Worm (Caenorhabditis elegans) whole organism, late embryonic: ENCODE data around the gene spp-12.

ENCODE experiments used
- K02D7.2 ChIP-seq: sonication (generic microtip); optimal IDR thresholded peaks from 2 replicates; lab custom pipeline; 2017; ENCODE audit warnings: mild to moderate bottlenecking, missing genetic modification characterization, missing compliant biosample characterization
- ama-1 ChIP-seq: fragments of 150-350 bp; optimal IDR thresholded peaks from 2 replicates; lab custom pipeline; 2014
- ceh-14 ChIP-seq: sonication (generic microtip); optimal IDR thresholded peaks from 2 replicates; lab custom pipeline; 2016; ENCODE audit warnings: missing genotype, missing genetic modification characterization, missing compliant biosample characterization
- ceh-19 ChIP-seq: fragments of 200-800 bp; sonication (Bioruptor generic); optimal IDR thresholded peaks from 2 replicates; lab custom pipeline; 2018; ENCODE audit warnings: mild to moderate bottlenecking, missing genetic modification characterization, missing compliant biosample characterization
- ceh-22 ChIP-seq: sonication (generic microtip); optimal IDR thresholded peaks from 2 replicates; lab custom pipeline; 2017; ENCODE audit warnings: missing biosample characterization, missing genetic modification characterization
- ceh-30 ChIP-seq: fragments of 150-350 bp; optimal IDR thresholded peaks from 2 replicates; lab custom pipeline; 2014; ENCODE audit warnings: missing biosample characterization, missing genetic modification characterization
- ceh-31 ChIP-seq: sonication (generic microtip); optimal IDR thresholded peaks from 2 replicates; lab custom pipeline; 2016; ENCODE audit warnings: missing genetic modification characterization, missing compliant biosample characterization
- ceh-34 ChIP-seq: sonication (generic microtip); optimal IDR thresholded peaks from 2 replicates; lab custom pipeline; 2016; ENCODE audit warnings: mild to moderate bottlenecking, missing genetic modification characterization, missing compliant biosample characterization
- ceh-45 ChIP-seq: fragments of 200-800 bp; sonication (Bioruptor generic); IDR thresholded peaks from 2 replicates; pipeline ENCODE4 v1.3.6; 2022; ENCODE audit warnings: missing genetic modification reagents, missing genetic modification characterization, missing compliant biosample characterization
- ceh-9 ChIP-seq: sonication (generic microtip); optimal IDR thresholded peaks from 2 replicates; lab custom pipeline; 2016; ENCODE audit warnings: mild to moderate bottlenecking, missing genetic modification characterization, inconsistent platforms, missing compliant biosample characterization
- che-1 ChIP-seq: sonication (generic microtip); optimal IDR thresholded peaks from 2 replicates; lab custom pipeline; 2016; ENCODE audit warnings: mild to moderate bottlenecking, missing genetic modification characterization, missing compliant biosample characterization
- dmd-4 ChIP-seq: sonication (generic microtip); optimal IDR thresholded peaks from 2 replicates; lab custom pipeline; 2016; ENCODE audit warnings: borderline replicate concordance, missing genetic modification characterization, missing compliant biosample characterization
- dve-1 ChIP-seq: sonication (generic microtip); optimal IDR thresholded peaks from 2 replicates; lab custom pipeline; 2017; ENCODE audit warnings: antibody characterized with exemption, mild to moderate bottlenecking, missing genetic modification characterization, missing compliant biosample characterization
- ets-4 ChIP-seq: sonication (generic microtip); optimal IDR thresholded peaks from 2 replicates; lab custom pipeline; 2016; ENCODE audit warnings: missing genetic modification characterization, missing compliant biosample characterization
- fkh-6 ChIP-seq: sonication (generic microtip); optimal IDR thresholded peaks from 2 replicates; lab custom pipeline; 2016; ENCODE audit warnings: missing genetic modification characterization, missing compliant biosample characterization
- hlh-13 ChIP-seq: fragments of 200-800 bp; sonication (Bioruptor generic); optimal IDR thresholded peaks from 2 replicates; lab custom pipeline; 2018; ENCODE audit warnings: mild to moderate bottlenecking, missing genetic modification characterization, missing compliant biosample characterization
- hlh-30 ChIP-seq: sonication (generic microtip); optimal IDR thresholded peaks from 2 replicates; lab custom pipeline; 2017; ENCODE audit warnings: antibody characterized with exemption, missing genetic modification characterization, missing compliant biosample characterization; ENCODE audit not compliant: insufficient read depth
- lim-6 ChIP-seq: sonication (generic microtip); optimal IDR thresholded peaks from 2 replicates; lab custom pipeline; 2016; ENCODE audit warnings: missing genetic modification characterization, missing compliant biosample characterization
- madf-2 ChIP-seq: sonication (generic microtip); optimal IDR thresholded peaks from 2 replicates; lab custom pipeline; 2017; ENCODE audit warnings: missing genetic modification characterization, missing compliant biosample characterization
- mec-3 ChIP-seq: sonication (generic microtip); optimal IDR thresholded peaks from 2 replicates; lab custom pipeline; 2016; ENCODE audit warnings: borderline replicate concordance, missing genetic modification characterization, missing compliant biosample characterization
- nfya-1 ChIP-seq: sonication (generic microtip); optimal IDR thresholded peaks from 2 replicates; lab custom pipeline; 2017; ENCODE audit warnings: missing genetic modification characterization, mild to moderate bottlenecking, missing compliant biosample characterization, antibody characterized with exemption, moderate library complexity
- nhr-232 ChIP-seq: sonication (generic microtip); optimal IDR thresholded peaks from 2 replicates; lab custom pipeline; 2016; ENCODE audit warnings: missing genetic modification characterization, missing compliant biosample characterization
- npax-4 ChIP-seq: sonication (generic microtip); optimal IDR thresholded peaks from 2 replicates; lab custom pipeline; 2016; ENCODE audit warnings: missing genetic modification characterization, missing compliant biosample characterization
- odd-2 ChIP-seq: sonication (generic microtip); optimal IDR thresholded peaks from 2 replicates; lab custom pipeline; 2017; ENCODE audit warnings: antibody characterized with exemption, mild to moderate bottlenecking, missing genetic modification characterization, missing compliant biosample characterization
- sdc-2 ChIP-seq: sonication (generic microtip); optimal IDR thresholded peaks from 2 replicates; lab custom pipeline; 2016; ENCODE audit warnings: missing genotype, missing genetic modification characterization, missing compliant biosample characterization
- sox-2 ChIP-seq: fragments of 200-800 bp; sonication (Bioruptor generic); IDR thresholded peaks from 2 replicates; pipeline ENCODE4 v1.3.6; 2022; ENCODE audit warnings: missing genetic modification reagents, missing genetic modification characterization, missing compliant biosample characterization
- zip-5 ChIP-seq: sonication (generic microtip); optimal IDR thresholded peaks from 2 replicates; lab custom pipeline; 2016; ENCODE audit warnings: missing genetic modification characterization, missing compliant biosample characterization

The spp-12 gene

ce11 chrV:13936052-13936451 is 46.4 kb downstream of the spp-12 start:
- TF ChIP-seq sdc-2 (tag; lab: Kevin White, UChicago), result no peak
- TF ChIP-seq npax-4 (tag; lab: Kevin White, UChicago), result no peak
- TF ChIP-seq hlh-30 (tag; lab: Kevin White, UChicago), result no peak
- TF ChIP-seq ets-4, result no peak
- no peak for TF ChIP-seq ama-1 (lab: Kevin White, UChicago)
- TF ChIP-seq K02D7.2 (tag; lab: Kevin White, UChicago), result no peak
- no peak for TF ChIP-seq ceh-19 (GFP tag; lab: Kevin White, UChicago)
- no peak for TF ChIP-seq ceh-22 (tag; lab: Kevin White, UChicago)
- TF ChIP-seq zip-5, result no peak
- no peak for TF ChIP-seq hlh-13 (GFP tag; lab: Kevin White, UChicago)
- no peak for TF ChIP-seq sox-2 (GFP tag; lab: Robert Waterston, UW)
- no peak for TF ChIP-seq ceh-45 (GFP tag; lab: Robert Waterston, UW)

- TF ChIP-seq ceh-34 (tag; lab: Kevin White, UChicago), result no peak
- no peak for TF ChIP-seq nfya-1
- no peak for TF ChIP-seq odd-2 (tag; lab: Kevin White, UChicago)
- no peak for TF ChIP-seq nhr-232 (tag; lab: Kevin White, UChicago)
- TF ChIP-seq ceh-14 (tag; lab: Kevin White, UChicago), result no peak
- no peak for TF ChIP-seq ceh-31 (tag; lab: Kevin White, UChicago)
- TF ChIP-seq sdc-2 (tag; lab: Kevin White, UChicago), result no peak
- no peak for TF ChIP-seq K02D7.2 (tag; lab: Kevin White, UChicago)
- TF ChIP-seq lim-6 (tag; lab: Kevin White, UChicago), result no peak
- no peak for TF ChIP-seq madf-2
- no peak for TF ChIP-seq ceh-30 (tag; lab: Kevin White, UChicago)
- no peak for TF ChIP-seq mec-3 (tag; lab: Kevin White, UChicago)
- no peak for TF ChIP-seq dmd-4
- no peak for TF ChIP-seq ceh-9 (tag; lab: Kevin White, UChicago)
- TF ChIP-seq che-1 (tag; lab: Kevin White, UChicago), result no peak
- TF ChIP-seq dve-1, result no peak
- TF ChIP-seq fkh-6 (tag; lab: Kevin White, UChicago), result no peak
Observed at ce11 chrV:13936850-13937249, 47.2 kb downstream of the spp-12 start, which contains the start of gene srw-145. Gene srw-145 (plus strand): TSS chrV:13937150.
